Fruit fly (Drosophila melanogaster) whole organism, wandering third instar larva: ENCODE data around the gene Vps13D.

Experiments used
- Abd-B ChIP-seq: fragments of >200 bp; optimal IDR thresholded peaks from 2 replicates; lab custom pipeline; 2017; ENCODE audit warnings: missing biosample characterization, missing genetic modification characterization
- N ChIP-seq: fragments of >200 bp; optimal IDR thresholded peaks from 2 replicates; lab custom pipeline; 2018; ENCODE audit warnings: missing biosample characterization, missing external identifiers, missing genetic modification characterization
- OdsH ChIP-seq: fragments of 200-800 bp; sonication (Bioruptor generic); optimal IDR thresholded peaks from 2 replicates; lab custom pipeline; 2016; ENCODE audit warnings: missing biosample characterization, mild to moderate bottlenecking, missing genetic modification characterization
- Vsx2 ChIP-seq: fragments of 200-300, 225-300 bp; sonication (Bioruptor generic); optimal IDR thresholded peaks from 2 replicates; lab custom pipeline; 2018; ENCODE audit warnings: missing biosample characterization, missing genetic modification characterization; ENCODE audit not compliant: partially characterized antibody
- psq ChIP-seq: fragments of 200-800 bp; sonication (Bioruptor generic); optimal IDR thresholded peaks from 3 replicates; lab custom pipeline; 2017; ENCODE audit warnings: missing biosample characterization, mild to moderate bottlenecking, missing genetic modification characterization, moderate library complexity

DNA sequence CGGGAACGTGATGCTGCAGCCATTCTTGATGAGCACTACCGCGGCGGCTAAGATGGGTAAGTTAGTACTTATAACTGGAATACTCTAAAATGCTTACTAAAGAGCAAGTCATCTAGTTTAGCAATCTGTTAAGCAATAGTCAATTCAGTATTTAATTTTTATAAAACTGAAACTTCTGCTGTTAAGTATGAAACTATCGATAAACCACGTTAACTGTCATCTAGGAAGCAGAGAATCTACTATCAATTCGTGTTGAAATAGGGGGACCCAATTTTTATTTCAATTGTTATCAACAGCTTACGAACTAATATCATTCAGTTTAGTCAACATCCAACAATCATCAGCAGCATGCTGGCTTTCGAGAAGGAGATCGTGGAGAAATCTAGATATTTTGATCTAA, 53.6 kb downstream of the Vps13D start, which contains the start of gene CG32110:
- TF ChIP-seq N (GFP tag; lab: Kevin White, UChicago), result no peak
- no peak for TF ChIP-seq Vsx2
- no peak for TF ChIP-seq psq (GFP tag; lab: Kevin White, UChicago)
- TF ChIP-seq Abd-B (GFP tag; lab: Kevin White, UChicago), result no peak
- TF ChIP-seq OdsH (GFP tag; lab: Kevin White, UChicago), result no peak
